Worm (Caenorhabditis elegans) whole organism, mixed stage, embryonic: Measurements from ENCODE around the gene C42D8.9.

ENCODE experiments used
- M03D4.4 ChIP-seq: sonication (generic microtip); optimal IDR thresholded peaks from 2 replicates; lab custom pipeline; 2017; ENCODE audit warnings: mild to moderate bottlenecking, missing genetic modification characterization, missing compliant biosample characterization
- bed-3 ChIP-seq: fragments of 200-800 bp; sonication (Bioruptor generic); optimal IDR thresholded peaks from 3 replicates; lab custom pipeline; 2018; ENCODE audit warnings: mild to moderate bottlenecking, missing genetic modification characterization, moderate library complexity, missing compliant biosample characterization
- blmp-1 ChIP-seq: fragments of 150-350 bp; optimal IDR thresholded peaks from 2 replicates; lab custom pipeline; 2014; ENCODE audit warnings: missing biosample characterization, missing genetic modification characterization
- ceh-39 ChIP-seq: fragments of 150-350 bp; optimal IDR thresholded peaks from 2 replicates; lab custom pipeline; 2014; ENCODE audit warnings: missing biosample characterization, missing genetic modification characterization
- ceh-43 ChIP-seq: fragments of 200-800 bp; sonication (Bioruptor generic); optimal IDR thresholded peaks from 2 replicates; lab custom pipeline; 2018; ENCODE audit warnings: mild to moderate bottlenecking, missing genetic modification characterization, moderate library complexity, missing compliant biosample characterization
- ceh-83 ChIP-seq: fragments of 200-800 bp; sonication (Bioruptor generic); optimal IDR thresholded peaks from 2 replicates; lab custom pipeline; 2018; ENCODE audit warnings: mild to moderate bottlenecking, missing genetic modification characterization, missing compliant biosample characterization
- ces-1 ChIP-seq: fragments of 150-350 bp; optimal IDR thresholded peaks from 2 replicates; lab custom pipeline; 2014; ENCODE audit warnings: missing biosample characterization, missing genetic modification reagents, missing genetic modification characterization
- cnd-1 ChIP-seq: fragments of 200-800 bp; sonication (Bioruptor generic); optimal IDR thresholded peaks from 2 replicates; lab custom pipeline; 2018; ENCODE audit warnings: mild to moderate bottlenecking, missing genetic modification characterization, missing compliant biosample characterization
- drap-1 ChIP-seq: fragments of 200-800 bp; sonication (Bioruptor generic); optimal IDR thresholded peaks from 3 replicates; lab custom pipeline; 2018; ENCODE audit warnings: mild to moderate bottlenecking, missing genetic modification characterization, missing compliant biosample characterization
- elt-1 ChIP-seq: sonication (generic microtip); optimal IDR thresholded peaks from 2 replicates; lab custom pipeline; 2017; ENCODE audit warnings: missing genetic modification characterization, mild to moderate bottlenecking, missing compliant biosample characterization, antibody characterized with exemption, moderate library complexity, borderline replicate concordance; ENCODE audit not compliant: insufficient read depth
- elt-3 ChIP-seq: fragments of 150-350 bp; optimal IDR thresholded peaks from 2 replicates; lab custom pipeline; 2014; ENCODE audit warnings: missing biosample characterization, missing genetic modification characterization
- ham-2 ChIP-seq: fragments of 200-800 bp; sonication (Bioruptor generic); optimal IDR thresholded peaks from 2 replicates; lab custom pipeline; 2018; ENCODE audit warnings: mild to moderate bottlenecking, missing genetic modification characterization, missing compliant biosample characterization
- hlh-1 ChIP-seq: fragments of 150-350 bp; optimal IDR thresholded peaks from 2 replicates; lab custom pipeline; 2014; ENCODE audit warnings: missing biosample characterization, missing genetic modification reagents, missing genetic modification characterization
- lin-32 ChIP-seq: fragments of 200-800 bp; sonication (Bioruptor generic); optimal IDR thresholded peaks from 2 replicates; lab custom pipeline; 2018; ENCODE audit warnings: mild to moderate bottlenecking, missing genetic modification characterization, missing compliant biosample characterization
- lsy-2 ChIP-seq: fragments of 150-350 bp; optimal IDR thresholded peaks from 2 replicates; lab custom pipeline; 2014; ENCODE audit warnings: missing biosample characterization, missing genetic modification characterization
- mab-5 ChIP-seq: fragments of 150-350 bp; optimal IDR thresholded peaks from 2 replicates; lab custom pipeline; 2014; ENCODE audit warnings: missing biosample characterization, missing genetic modification characterization
- mls-2 ChIP-seq: sonication (generic microtip); optimal IDR thresholded peaks from 2 replicates; lab custom pipeline; 2016; ENCODE audit warnings: mild to moderate bottlenecking, missing genetic modification characterization, moderate library complexity, missing compliant biosample characterization
- nhr-12 ChIP-seq: fragments of 150-350 bp; optimal IDR thresholded peaks from 2 replicates; lab custom pipeline; 2014; ENCODE audit warnings: missing biosample characterization, missing genetic modification characterization
- nhr-2 ChIP-seq: fragments of 150-350 bp; optimal IDR thresholded peaks from 2 replicates; lab custom pipeline; 2014; ENCODE audit warnings: missing biosample characterization, missing genetic modification characterization
- nhr-28 ChIP-seq: fragments of 150-350 bp; optimal IDR thresholded peaks from 2 replicates; lab custom pipeline; 2014; ENCODE audit warnings: missing biosample characterization, missing genetic modification characterization
- nhr-76 ChIP-seq: sonication (generic microtip); optimal IDR thresholded peaks from 2 replicates; lab custom pipeline; 2017; ENCODE audit warnings: missing biosample characterization, missing genetic modification characterization
- pha-4 ChIP-seq: fragments of 150-350 bp; optimal IDR thresholded peaks from 2 replicates; lab custom pipeline; 2018; ENCODE audit warnings: missing biosample characterization, missing genetic modification reagents, missing genetic modification characterization
- sem-2 ChIP-seq: fragments of 200-800 bp; sonication (Bioruptor generic); optimal IDR thresholded peaks from 2 replicates; lab custom pipeline; 2018; ENCODE audit warnings: mild to moderate bottlenecking, missing genetic modification characterization, missing compliant biosample characterization
- snpc-4 ChIP-seq: fragments of 150-350 bp; optimal IDR thresholded peaks from 2 replicates; lab custom pipeline; 2014; ENCODE audit warnings: missing biosample characterization, missing genetic modification characterization
- sptf-1 ChIP-seq: sonication (generic microtip); optimal IDR thresholded peaks from 2 replicates; lab custom pipeline; 2017; ENCODE audit warnings: mild to moderate bottlenecking, missing genetic modification characterization, moderate library complexity, missing compliant biosample characterization
- unc-120 ChIP-seq: sonication (generic microtip); optimal IDR thresholded peaks from 2 replicates; lab custom pipeline; 2017; ENCODE audit warnings: missing genetic modification characterization, missing compliant biosample characterization; ENCODE audit not compliant: poor library complexity, severe bottlenecking
- ztf-11 ChIP-seq: fragments of 150-350 bp; optimal IDR thresholded peaks from 2 replicates; lab custom pipeline; 2014; ENCODE audit warnings: missing biosample characterization, missing genetic modification characterization

C42D8.9 gene

DNA sequence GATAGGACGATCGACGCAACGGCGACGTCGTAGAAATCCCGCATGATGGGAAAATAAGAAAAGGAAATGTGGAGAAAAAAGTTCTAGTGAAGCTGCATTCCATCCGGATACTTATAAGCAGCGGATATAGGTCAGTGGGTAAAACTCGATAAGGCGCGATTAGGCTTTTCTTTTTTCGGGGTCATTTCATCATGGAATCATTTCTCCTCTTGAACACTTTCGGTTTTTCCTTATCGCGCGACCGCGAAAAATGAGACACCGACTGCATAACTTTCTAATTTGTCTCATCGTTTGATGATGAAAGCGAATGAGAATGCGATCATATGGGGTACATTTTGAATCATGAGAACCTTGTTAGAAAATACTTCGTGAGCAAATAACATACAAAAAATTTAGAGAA lies 43.5 kb upstream of the C42D8.9 start, which contains the start of gene dpy-8:
dpy-8 (minus strand) TSS at position 88 of the 400 bp plus-strand sequence.
- TF ChIP-seq snpc-4, result no peak
- TF ChIP-seq blmp-1 (tag; lab: Kevin White, UChicago), result peak; percentile 63
- no peak for TF ChIP-seq M03D4.4 (tag; lab: Kevin White, UChicago)
- no peak for TF ChIP-seq lsy-2 (tag; lab: Kevin White, UChicago)
- no peak for TF ChIP-seq drap-1 (GFP tag; lab: Kevin White, UChicago)
- no peak for TF ChIP-seq nhr-2 (tag; lab: Kevin White, UChicago)
- TF ChIP-seq, all 35 proteins: peak for 1

DNA sequence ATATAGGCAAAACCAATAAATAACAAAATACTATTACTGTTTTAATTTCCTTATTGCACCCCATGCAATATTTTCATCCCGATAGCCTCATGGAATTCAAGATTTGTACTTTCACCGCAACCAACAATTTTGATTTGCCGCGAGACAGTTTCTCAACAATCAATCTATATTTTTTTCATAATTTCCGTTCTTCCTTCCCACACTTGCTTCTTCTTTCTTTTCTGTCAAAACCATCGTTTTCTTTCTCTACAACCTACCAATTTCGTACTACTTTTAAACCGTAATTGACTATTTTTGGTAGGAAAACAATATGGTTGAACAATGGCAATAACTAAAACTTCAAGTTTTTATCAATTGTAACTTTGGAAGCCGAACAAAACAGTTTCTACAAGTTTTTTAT lies 41.1 kb upstream of the C42D8.9 start, which contains the start of gene C31H2.14:
C31H2.14 (plus strand) TSS at position 301 of the 400 bp plus-strand sequence.
- TF ChIP-seq M03D4.4 (tag; lab: Kevin White, UChicago) (no peak), nhr-2 (tag; lab: Kevin White, UChicago) (no peak), sptf-1 (tag; lab: Kevin White, UChicago) (no peak), unc-120 (no peak), ztf-11 (tag; lab: Kevin White, UChicago) (no peak), sem-2 (GFP tag; lab: Kevin White, UChicago) (no peak), bed-3 (no peak)

DNA sequence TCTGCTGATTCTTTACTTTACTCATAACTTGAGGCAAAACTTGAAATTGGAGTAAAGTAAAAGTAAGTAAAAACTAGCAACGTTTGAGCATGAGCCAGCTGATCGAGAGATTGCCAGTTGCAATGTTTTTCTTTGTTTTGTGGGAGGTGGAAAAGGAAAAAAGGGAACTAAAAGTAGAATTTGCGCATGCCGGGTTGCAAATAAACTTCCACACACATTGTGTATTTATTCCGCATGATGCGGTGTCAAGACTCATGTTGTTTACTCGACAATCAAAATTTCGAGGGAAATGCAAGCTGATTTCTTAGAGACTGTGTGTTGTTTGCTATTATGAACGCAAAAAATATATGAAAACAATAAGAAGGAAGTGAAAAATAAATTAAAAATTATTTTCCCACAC lies 35.6 kb upstream of the C42D8.9 start:
- no peak for TF ChIP-seq mab-5
- peak; percentile 82 for TF ChIP-seq pha-4 (tag; lab: Kevin White, UChicago)
- no peak for TF ChIP-seq nhr-28 (tag; lab: Kevin White, UChicago)

DNA sequence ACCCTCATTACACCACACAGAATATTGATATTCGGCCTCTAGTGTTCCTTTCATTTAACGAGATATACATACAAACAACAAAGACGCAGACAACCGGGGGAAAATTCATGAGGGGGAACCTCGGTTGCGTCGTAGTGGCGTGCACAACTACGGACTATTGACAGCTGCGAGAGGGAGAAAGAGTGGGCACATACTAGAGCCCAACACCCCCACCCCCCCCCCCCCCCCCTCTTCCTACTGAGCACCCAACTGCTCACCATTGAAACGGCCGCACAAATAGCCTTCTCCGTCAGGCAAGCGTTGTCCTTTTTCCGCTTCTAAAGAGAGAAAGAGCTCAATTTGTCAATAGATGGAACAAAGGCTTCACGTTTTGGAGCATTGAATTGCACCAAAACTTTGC lies 33.3 kb upstream of the C42D8.9 start:
- TF ChIP-seq nhr-2 (tag; lab: Kevin White, UChicago) (no peak), ham-2 (GFP tag; lab: Kevin White, UChicago) (peak; percentile 42), nhr-76 (tag; lab: Kevin White, UChicago) (no peak), sptf-1 (tag; lab: Kevin White, UChicago) (peak; percentile 69), ces-1 (GFP tag; lab: Kevin White, UChicago) (peak; percentile 73), bed-3 (peak; percentile 11), cnd-1 (peak; percentile 75), hlh-1 (tag; lab: Kevin White, UChicago) (peak; percentile 34), sem-2 (GFP tag; lab: Kevin White, UChicago) (no peak), snpc-4 (no peak), lin-32 (GFP tag; lab: Kevin White, UChicago) (peak; percentile 43), drap-1 (GFP tag; lab: Kevin White, UChicago) (peak; percentile 73), nhr-28 (tag; lab: Kevin White, UChicago) (no peak), ceh-43 (GFP tag; lab: Kevin White, UChicago) (no peak), M03D4.4 (tag; lab: Kevin White, UChicago) (peak; percentile 72), ceh-83 (GFP tag; lab: Kevin White, UChicago) (no peak), unc-120 (peak; percentile 61), pha-4 (tag; lab: Kevin White, UChicago) (peak; percentile 32), mls-2 (tag; lab: Kevin White, UChicago) (peak; percentile 82)

DNA sequence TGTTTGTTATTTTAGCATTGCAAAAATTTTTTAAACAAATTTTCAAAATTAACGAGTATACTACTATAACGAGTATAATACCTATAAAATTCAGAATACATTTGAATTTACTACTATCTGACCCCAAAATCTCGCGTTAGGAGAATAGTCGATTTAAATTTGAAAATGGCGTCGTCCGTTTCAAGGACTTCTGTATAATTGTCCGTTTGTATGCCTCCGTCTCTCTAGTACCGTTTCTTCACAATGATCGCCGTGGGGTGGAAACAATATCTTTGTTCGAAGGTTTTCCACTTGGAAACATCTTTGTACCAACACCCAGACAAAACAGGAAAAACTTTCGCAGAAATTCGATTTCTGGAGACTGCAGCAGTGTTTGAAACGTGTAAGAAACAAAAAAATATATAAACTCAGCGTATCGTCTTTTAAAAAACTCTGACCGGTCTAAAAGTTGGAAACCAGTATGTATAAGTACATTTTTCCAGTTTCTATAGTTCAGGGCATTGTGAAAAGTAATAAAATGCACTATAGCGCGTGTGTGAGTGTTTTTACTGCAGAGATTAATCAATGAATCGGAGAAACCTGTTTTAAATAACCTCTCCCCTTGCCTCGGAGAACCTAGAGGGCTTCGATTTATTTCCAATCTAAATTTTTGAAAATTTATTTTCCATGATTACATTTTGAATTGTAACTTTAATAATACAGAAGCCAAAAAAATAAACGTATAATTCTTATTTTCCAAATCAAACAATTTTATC lies 31.1 kb upstream of the C42D8.9 start:
- TF ChIP-seq elt-1 (tag; lab: Kevin White, UChicago), result no peak
- TF ChIP-seq unc-120, result no peak
- no peak for TF ChIP-seq nhr-2 (tag; lab: Kevin White, UChicago)
- no peak for TF ChIP-seq nhr-12
- TF ChIP-seq bed-3, result no peak
- TF ChIP-seq lsy-2 (tag; lab: Kevin White, UChicago), result no peak
- no peak for TF ChIP-seq elt-3 (tag; lab: Kevin White, UChicago)
- no peak for TF ChIP-seq ztf-11 (tag; lab: Kevin White, UChicago)
- TF ChIP-seq M03D4.4 (tag; lab: Kevin White, UChicago), result no peak
- TF ChIP-seq ceh-43 (GFP tag; lab: Kevin White, UChicago), result no peak
- no peak for TF ChIP-seq drap-1 (GFP tag; lab: Kevin White, UChicago)
- no peak for TF ChIP-seq sptf-1 (tag; lab: Kevin White, UChicago)
- no peak for TF ChIP-seq ceh-39
- TF ChIP-seq ces-1 (GFP tag; lab: Kevin White, UChicago), result no peak
